Worm (Caenorhabditis elegans): ENCODE results near the gene ZK418.13.

DNA sequence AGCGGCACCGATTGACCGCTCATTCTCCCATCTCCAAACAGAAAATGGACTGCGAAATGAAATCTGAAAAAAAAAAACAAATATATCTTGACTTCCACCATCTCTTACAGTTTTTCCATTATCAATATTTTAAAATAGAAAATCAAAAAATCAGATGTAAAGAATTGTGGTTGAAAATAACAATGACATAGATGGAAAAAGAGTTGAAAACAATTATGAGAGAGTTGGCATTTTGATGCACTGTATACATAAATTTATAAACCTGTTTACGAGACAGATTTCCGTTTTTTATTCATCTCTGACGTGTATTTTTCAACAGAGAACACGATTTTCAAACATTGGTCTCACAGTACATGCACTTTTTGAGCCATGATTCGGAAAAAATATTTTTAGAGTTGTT lies 4.4 kb upstream of the ZK418.13 start, which contains the start of gene ZK418.7:
- TF ChIP-seq attf-5 (GFP tag; optimal IDR thresholded peaks at IDR 0.05) (no peak), mxl-1 (tag; optimal IDR thresholded peaks at IDR 0.05) (no peak), sptf-2 (GFP tag; optimal IDR thresholded peaks at IDR 0.05) (no peak), him-1 (tag; optimal IDR thresholded peaks at IDR 0.05) (no peak), ets-4 (GFP tag; optimal IDR thresholded peaks at IDR 0.05) (no peak), Y95B8A.8 (GFP tag; IDR thresholded peaks at IDR 0.05) (no peak), madf-3 (GFP tag; IDR thresholded peaks at IDR 0.05) (no peak), zim-3 (tag; optimal IDR thresholded peaks at IDR 0.05) (no peak), ceh-27 (GFP tag; optimal IDR thresholded peaks at IDR 0.05) (no peak)

Data from whole organism, young adult.